Fruit fly (Drosophila melanogaster): ENCODE data around the gene CG13312.

Gene CG13312

dm6 chr3L:8798129-8798528, 8.9 kb downstream of the CG13312 start:
- TF ChIP-seq ovo (GFP tag; optimal IDR thresholded peaks at IDR 0.05) (no peak), kay (GFP tag; ENCODE audit: borderline replicate concordance) (no peak), CG11617 (GFP tag; optimal IDR thresholded peaks at IDR 0.05) (no peak), bab1 (GFP tag; optimal IDR thresholded peaks at IDR 0.05) (no peak), CG5204 (GFP tag; optimal IDR thresholded peaks at IDR 0.05) (no peak), CG33017 (tag; optimal IDR thresholded peaks at IDR 0.05) (no peak), CG14711 (tag; optimal IDR thresholded peaks at IDR 0.05) (no peak), cnc (optimal IDR thresholded peaks at IDR 0.05) (no peak), toe (GFP tag; optimal IDR thresholded peaks at IDR 0.05) (no peak), Clk (GFP tag; optimal IDR thresholded peaks at IDR 0.05) (no peak), pad (GFP tag; optimal IDR thresholded peaks at IDR 0.05) (no peak), tj (GFP tag; optimal IDR thresholded peaks at IDR 0.05) (no peak), CG7101 (tag; optimal IDR thresholded peaks at IDR 0.05) (no peak), Hr96 (GFP tag; optimal IDR thresholded peaks at IDR 0.05) (no peak), CG12768 (GFP tag; optimal IDR thresholded peaks at IDR 0.05) (no peak), Crg-1 (GFP tag; optimal IDR thresholded peaks at IDR 0.05) (no peak)

- TF ChIP-seq kay (GFP tag; ENCODE audit: borderline replicate concordance) (no peak), Mnt (GFP tag; optimal IDR thresholded peaks at IDR 0.05) (no peak), tj (GFP tag; optimal IDR thresholded peaks at IDR 0.05) (no peak), Clk (GFP tag; optimal IDR thresholded peaks at IDR 0.05) (no peak), CG7101 (tag; optimal IDR thresholded peaks at IDR 0.05) (no peak), CG14711 (tag; optimal IDR thresholded peaks at IDR 0.05) (no peak), CG12768 (GFP tag; optimal IDR thresholded peaks at IDR 0.05) (no peak), Hr96 (GFP tag; optimal IDR thresholded peaks at IDR 0.05) (no peak), toe (GFP tag; optimal IDR thresholded peaks at IDR 0.05) (no peak)
Measured at dm6 chr3L:8788445-8788844, 18.6 kb downstream of the CG13312 start, which contains the start of gene Acbp5. Gene Acbp5, minus strand, starts transcription at chr3L:8788545.

- TF ChIP-seq CG1620 (GFP tag; optimal IDR thresholded peaks at IDR 0.05), result no peak
- peak; percentile 17 for TF ChIP-seq CG12768 (GFP tag; optimal IDR thresholded peaks at IDR 0.05)
- TF ChIP-seq kay (GFP tag; ENCODE audit: borderline replicate concordance), result no peak
- TF ChIP-seq toe (GFP tag; optimal IDR thresholded peaks at IDR 0.05), result no peak
- TF ChIP-seq CG33017 (tag; optimal IDR thresholded peaks at IDR 0.05), result peak; percentile 48
- no peak for TF ChIP-seq CG11617 (GFP tag; optimal IDR thresholded peaks at IDR 0.05)
- no peak for TF ChIP-seq tj (GFP tag; optimal IDR thresholded peaks at IDR 0.05)
- TF ChIP-seq cic (GFP tag; optimal IDR thresholded peaks at IDR 0.05), result peak; percentile 81
- TF ChIP-seq Hr96 (GFP tag; optimal IDR thresholded peaks at IDR 0.05), result no peak
Measured at dm6 chr3L:8787701-8788100, 19.3 kb downstream of the CG13312 start.

- TF ChIP-seq bab1 (GFP tag; optimal IDR thresholded peaks at IDR 0.05) (peak; percentile 28), toe (GFP tag; optimal IDR thresholded peaks at IDR 0.05) (no peak)
Measured at dm6 chr3L:8787240-8787639, 19.8 kb downstream of the CG13312 start.

dm6 chr3L:8783299-8783698, 23.7 kb downstream of the CG13312 start:
- TF ChIP-seq toe (GFP tag; optimal IDR thresholded peaks at IDR 0.05) (no peak), Mnt (GFP tag; optimal IDR thresholded peaks at IDR 0.05) (no peak), CG7045 (GFP tag; optimal IDR thresholded peaks at IDR 0.05) (no peak), Hr96 (GFP tag; optimal IDR thresholded peaks at IDR 0.05) (no peak), pad (GFP tag; optimal IDR thresholded peaks at IDR 0.05) (no peak), Crg-1 (GFP tag; optimal IDR thresholded peaks at IDR 0.05) (no peak), tj (GFP tag; optimal IDR thresholded peaks at IDR 0.05) (no peak), CG14711 (tag; optimal IDR thresholded peaks at IDR 0.05) (no peak), CG7101 (tag; optimal IDR thresholded peaks at IDR 0.05) (no peak), cic (GFP tag; optimal IDR thresholded peaks at IDR 0.05) (no peak), ovo (GFP tag; optimal IDR thresholded peaks at IDR 0.05) (no peak)

- TF ChIP-seq toe (GFP tag; optimal IDR thresholded peaks at IDR 0.05) (no peak), cic (GFP tag; optimal IDR thresholded peaks at IDR 0.05) (no peak), CG33017 (tag; optimal IDR thresholded peaks at IDR 0.05) (no peak), cnc (optimal IDR thresholded peaks at IDR 0.05) (no peak), bab1 (GFP tag; optimal IDR thresholded peaks at IDR 0.05) (peak; percentile 16)
Measured at dm6 chr3L:8781993-8782392, 25.0 kb downstream of the CG13312 start.

dm6 chr3L:8780723-8781296, 26.2 kb downstream of the CG13312 start:
- TF ChIP-seq kay (GFP tag; ENCODE audit: borderline replicate concordance) (peak; percentile 52), CG1620 (GFP tag; optimal IDR thresholded peaks at IDR 0.05) (no peak)

- peak; percentile 89 for TF ChIP-seq kay (GFP tag; ENCODE audit: borderline replicate concordance)
- TF ChIP-seq toe (GFP tag; optimal IDR thresholded peaks at IDR 0.05), result no peak
Measured at dm6 chr3L:8777313-8777924, 29.6 kb downstream of the CG13312 start.

Data from whole organism, adult.